Worm (Caenorhabditis elegans) whole organism, early embryonic: ENCODE results near the gene C49F5.8.

Experiments used
- ama-1 ChIP-seq: fragments of 150-350 bp; optimal IDR thresholded peaks from 2 replicates; lab custom pipeline; 2014
- ceh-13 ChIP-seq: fragments of 200-800 bp; sonication (Bioruptor generic); optimal IDR thresholded peaks from 2 replicates; lab custom pipeline; 2018; ENCODE audit warnings: mild to moderate bottlenecking, missing genetic modification characterization, missing compliant biosample characterization
- sea-1 ChIP-seq: fragments of 200-800 bp; sonication (Bioruptor generic); conservative IDR thresholded peaks from 2 replicates; pipeline ENCODE4 v1.3.6; 2022; ENCODE audit warnings: missing genetic modification characterization, missing compliant biosample characterization

ce11 chrX:11983576-11984061 lies 23.7 kb downstream of the C49F5.8 start, which contains the start of gene C49F5.3:
- TF ChIP-seq ama-1 = no peak
- TF ChIP-seq ceh-13 (GFP tag; lab: Kevin White, UChicago) = no peak
- TF ChIP-seq sea-1 (GFP tag; lab: Robert Waterston, UW) = no peak
